Worm (Caenorhabditis elegans): ENCODE results near the gene Y50D4C.12.

DNA sequence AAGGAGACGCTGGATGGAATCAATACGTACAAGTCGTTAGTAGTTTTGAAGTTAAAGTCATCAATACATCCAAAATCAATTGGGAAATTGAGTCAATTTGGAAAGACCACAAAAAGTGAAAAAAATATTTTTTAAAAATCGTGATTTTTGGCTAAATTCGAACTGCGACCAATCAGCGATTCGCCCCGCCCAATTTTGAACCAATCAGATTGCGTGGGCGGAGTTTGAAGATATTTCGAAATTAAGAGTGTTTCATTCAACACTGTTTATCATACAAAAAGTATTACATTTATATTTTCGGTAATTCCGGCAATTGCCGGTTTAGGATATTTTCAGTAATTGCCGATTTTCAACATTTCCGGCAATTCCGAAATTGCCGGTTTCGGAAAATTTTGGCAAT is 34.8 kb downstream of the Y50D4C.12 start:
- no peak for TF ChIP-seq elt-2 (tag; optimal IDR thresholded peaks at IDR 0.05)
- no peak for TF ChIP-seq ref-2 (tag; optimal IDR thresholded peaks at IDR 0.05)
- no peak for TF ChIP-seq K02D7.2 (tag; optimal IDR thresholded peaks at IDR 0.05)
- no peak for TF ChIP-seq ttx-3 (tag; optimal IDR thresholded peaks at IDR 0.05)
- no peak for TF ChIP-seq sdc-2 (tag; optimal IDR thresholded peaks at IDR 0.05)
- TF ChIP-seq ceh-30 (tag; optimal IDR thresholded peaks at IDR 0.05), result no peak
- no peak for TF ChIP-seq pha-4 (tag; optimal IDR thresholded peaks at IDR 0.05)
